Fruit fly (Drosophila melanogaster) S2 (cell line): Measurements from ENCODE around the gene CG42692.

Source experiments
- CG8478 ChIP-seq: fragments of >200 bp; optimal IDR thresholded peaks from 2 replicates; lab custom pipeline; 2018
- CTCF ChIP-seq, 2 experiments: fragments of >200 bp; optimal IDR thresholded peaks; 2 replicates each; lab custom pipeline; 2018

The CG42692 gene

DNA sequence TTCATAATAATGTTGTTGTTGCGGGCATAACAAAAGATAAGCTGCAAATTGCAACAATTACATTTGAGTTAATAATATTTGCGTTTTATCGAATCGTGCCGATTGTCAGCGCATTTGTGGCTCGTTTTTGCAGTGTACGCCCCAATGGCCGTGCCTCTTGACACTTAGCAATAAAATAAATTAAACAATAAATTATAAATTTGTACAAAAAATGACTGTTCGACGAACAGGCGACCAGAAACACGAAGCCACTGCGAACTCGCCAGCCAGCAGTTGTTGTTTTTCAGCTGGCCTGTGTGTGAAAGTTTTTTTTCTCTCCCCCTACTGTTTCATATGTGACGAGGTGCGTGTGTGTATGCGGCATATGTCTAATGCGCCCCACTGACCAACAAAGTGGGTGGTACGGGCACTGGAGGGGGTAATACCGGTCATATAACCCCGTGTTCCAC is 17.6 kb downstream of the CG42692 start:
- TF ChIP-seq CG8478 (lab: Kevin White, UChicago) (no peak), CTCF (optimal IDR thresholded peaks at IDR 0.05; lab: Kevin White, UChicago) (no peak)

DNA sequence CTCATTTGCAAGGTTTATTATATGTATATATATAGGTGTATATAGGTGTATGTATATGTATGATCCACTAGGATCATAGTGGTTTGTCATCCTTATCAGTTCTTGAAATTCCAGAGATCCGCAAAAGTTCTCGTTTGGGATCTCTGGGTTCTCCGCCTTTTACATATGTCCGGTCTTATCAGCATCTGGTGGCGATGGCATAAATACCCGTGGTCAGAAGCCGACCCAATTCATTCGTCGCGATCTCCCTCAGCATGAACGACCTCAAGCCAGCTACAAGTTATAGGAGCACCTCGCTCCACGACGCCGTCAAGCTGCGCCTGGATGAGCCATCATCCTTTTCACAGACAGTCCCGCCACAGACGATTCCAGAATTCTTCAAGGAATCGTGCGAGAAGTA is 18.9 kb downstream of the CG42692 start, which contains the start of gene hll:
Gene hll, plus strand, starts transcription at position 224 of the 400 bp plus-strand sequence.
- TF ChIP-seq CTCF (optimal IDR thresholded peaks at IDR 0.05; lab: Kevin White, UChicago) = no peak
- no peak for TF ChIP-seq CG8478 (lab: Kevin White, UChicago)

DNA sequence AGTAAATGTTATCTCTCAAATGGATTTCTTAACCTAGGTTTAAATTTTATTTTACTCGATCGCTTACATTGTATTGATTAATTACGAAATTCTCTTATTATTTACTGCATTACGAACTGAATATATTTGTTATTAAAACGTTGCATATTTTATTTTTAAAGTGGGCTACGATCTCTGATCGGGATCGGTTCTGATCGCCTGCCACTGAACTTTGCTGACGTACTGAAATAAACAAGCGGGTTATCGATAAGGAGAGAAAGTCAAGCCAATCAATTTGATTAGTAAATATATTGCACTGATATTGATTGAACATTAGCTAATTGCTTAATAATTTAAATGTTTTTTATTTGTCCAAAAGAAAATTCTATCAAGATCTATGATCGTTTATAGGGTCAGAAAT is 21.3 kb downstream of the CG42692 start:
- TF ChIP-seq CTCF (optimal IDR thresholded peaks at IDR 0.05; lab: Kevin White, UChicago) = no peak

dm6 chr2L:14031439-14031838 is 23.5 kb downstream of the CG42692 start, which contains the start of gene CG18095:
Gene CG18095, minus strand, starts transcription at chr2L:14031539.
- no peak for TF ChIP-seq CTCF (optimal IDR thresholded peaks at IDR 0.05; lab: Kevin White, UChicago)
- no peak for TF ChIP-seq CG8478 (lab: Kevin White, UChicago)

DNA sequence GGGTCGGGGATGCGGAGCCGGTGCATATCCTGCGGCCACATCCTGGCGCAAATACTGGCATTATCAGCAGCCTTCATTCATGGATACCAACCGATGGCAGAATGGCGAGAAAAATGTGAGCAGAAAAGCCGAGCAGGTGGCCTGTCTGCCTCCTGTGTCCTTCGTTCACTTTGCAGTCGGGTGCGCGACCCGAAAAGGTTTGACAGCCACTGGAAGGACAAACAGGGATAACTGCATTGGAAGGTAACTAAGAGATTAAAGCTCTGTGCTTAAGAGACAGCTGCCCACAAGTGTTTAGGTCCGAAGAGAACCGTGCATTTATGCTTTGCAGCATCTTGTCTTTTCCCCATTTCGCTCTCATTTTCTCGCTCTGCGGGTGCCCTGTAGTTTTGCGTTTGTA is 30.8 kb downstream of the CG42692 start:
- TF ChIP-seq CG8478 (lab: Kevin White, UChicago) (no peak), CTCF (optimal IDR thresholded peaks at IDR 0.05; lab: Kevin White, UChicago) (no peak)

DNA sequence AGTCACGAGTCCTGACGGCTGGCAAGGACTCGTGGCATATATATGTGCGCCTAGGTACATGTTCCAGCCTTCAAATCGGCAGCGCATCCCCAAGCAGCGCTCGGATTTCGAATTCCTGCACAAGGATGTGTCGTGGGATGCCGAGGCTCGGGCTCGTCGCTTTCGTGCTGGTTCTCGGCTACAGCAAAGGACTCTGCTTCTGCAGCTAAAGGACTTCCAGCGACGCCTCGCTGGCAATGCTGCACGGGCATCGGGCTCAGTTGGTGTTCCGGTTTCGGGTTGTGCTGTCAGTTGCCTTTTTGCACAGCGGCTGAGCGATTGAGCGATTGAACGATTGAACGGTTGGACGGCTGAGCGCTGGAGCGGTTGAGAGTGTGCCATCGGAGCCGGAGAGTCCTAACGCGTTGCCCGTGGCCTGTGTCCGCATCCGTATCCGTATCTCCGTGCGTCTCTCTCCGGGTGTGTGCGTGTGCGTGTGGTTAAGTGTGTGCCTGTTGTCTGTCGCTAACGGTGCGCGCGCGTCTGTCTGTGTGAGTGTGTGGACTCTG is 32.1 kb downstream of the CG42692 start, which contains the start of gene nAChRalpha5:
Gene nAChRalpha5, plus strand, starts transcription at position 235 of the 548 bp plus-strand sequence.
- TF ChIP-seq CTCF (optimal IDR thresholded peaks at IDR 0.05; lab: Kevin White, UChicago) (no peak), CG8478 (lab: Kevin White, UChicago) (no peak)

DNA sequence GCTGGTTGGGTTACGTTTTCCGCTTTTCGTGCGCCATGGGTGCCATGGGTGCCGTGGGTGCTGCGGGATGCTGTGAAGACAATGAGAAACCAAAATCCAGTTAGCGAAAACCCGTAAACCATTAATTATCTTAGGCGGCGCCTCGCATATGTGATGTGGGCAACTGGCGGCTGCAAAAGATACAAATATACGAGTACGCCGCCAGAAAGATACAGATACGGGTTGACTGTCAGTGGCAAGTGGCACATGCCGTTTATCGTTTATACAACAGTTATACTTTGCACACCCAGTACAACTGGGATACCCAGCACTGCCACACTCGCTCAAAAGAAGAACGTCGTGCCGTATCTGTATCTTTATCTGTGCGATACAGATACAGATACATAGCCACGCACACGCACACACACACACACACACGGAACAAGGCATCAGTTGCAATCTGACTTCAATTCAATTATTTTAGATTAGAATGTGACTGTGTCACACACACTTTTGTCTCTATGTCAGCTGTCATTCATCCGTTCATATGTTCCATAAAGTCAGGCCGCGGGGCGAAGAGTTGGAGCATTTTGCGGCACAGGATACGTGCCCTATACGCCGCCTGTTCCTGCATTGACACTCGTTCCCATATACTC is 37.8 kb downstream of the CG42692 start:
- TF ChIP-seq CG8478 (lab: Kevin White, UChicago) (no peak), CTCF (optimal IDR thresholded peaks at IDR 0.05; lab: Kevin White, UChicago) (no peak)

- no peak for TF ChIP-seq CG8478 (lab: Kevin White, UChicago)
- TF ChIP-seq CTCF (optimal IDR thresholded peaks at IDR 0.05; lab: Kevin White, UChicago) = no peak
These were observed 39.3 kb downstream of the CG42692 start, which contains the start of gene NimC4 for dm6 chr2L:14047170-14047632. Gene NimC4, plus strand, starts transcription at chr2L:14047582.

dm6 chr2L:14049958-14050357 is 42.1 kb downstream of the CG42692 start:
- TF ChIP-seq CTCF (optimal IDR thresholded peaks at IDR 0.05; lab: Kevin White, UChicago) (no peak), CG8478 (lab: Kevin White, UChicago) (no peak)

- TF ChIP-seq CTCF (optimal IDR thresholded peaks at IDR 0.05; lab: Kevin White, UChicago) (no peak), CG8478 (lab: Kevin White, UChicago) (no peak)
These were observed 46.4 kb downstream of the CG42692 start for dm6 chr2L:14054281-14054680.

DNA sequence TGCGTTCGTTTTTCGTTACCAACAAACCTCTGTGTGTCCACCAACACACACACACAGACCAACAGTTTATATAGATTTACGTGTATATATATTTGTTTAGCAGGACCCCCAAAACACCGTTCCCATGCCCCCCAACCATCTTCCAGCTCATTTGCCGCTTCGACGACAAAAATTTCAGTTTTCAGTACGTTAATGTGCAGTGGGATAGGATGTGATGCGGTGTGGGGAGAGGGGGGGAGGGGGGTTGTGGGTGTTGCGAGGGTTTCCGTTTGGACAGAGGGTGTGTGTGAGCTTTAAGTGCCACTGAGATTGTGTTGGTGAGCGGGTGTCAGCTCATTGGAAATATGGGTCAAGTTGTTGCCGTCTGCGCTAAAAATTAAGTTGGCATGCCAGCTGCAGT is 47.0 kb downstream of the CG42692 start:
- no peak for TF ChIP-seq CG8478 (lab: Kevin White, UChicago)
- TF ChIP-seq CTCF (optimal IDR thresholded peaks at IDR 0.05; lab: Kevin White, UChicago) = no peak
